Worm (Caenorhabditis elegans): ENCODE measurements around the gene clec-21.

DNA sequence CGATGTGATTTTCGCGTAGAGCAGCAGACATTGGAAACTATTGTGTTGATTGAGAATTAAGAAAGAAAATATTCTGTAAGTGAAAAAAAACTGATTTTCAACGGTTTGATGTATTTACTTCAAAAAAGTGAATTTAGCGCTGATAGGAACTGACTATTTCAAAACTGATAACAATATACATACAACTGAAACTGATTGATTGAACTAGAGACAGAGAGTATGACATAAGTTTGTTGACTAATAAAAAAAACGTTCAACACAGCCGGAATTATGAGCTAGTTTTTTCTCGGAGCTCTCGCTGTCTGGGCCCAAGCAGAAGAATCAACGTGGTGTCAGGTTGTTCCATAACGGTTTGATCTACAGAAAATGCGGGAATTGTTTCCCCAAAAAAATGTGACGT is 29.9 kb upstream of the clec-21 start, which contains the start of gene fbxa-164:
- TF ChIP-seq ama-1 (optimal IDR thresholded peaks at IDR 0.05) (no peak), nhr-12 (tag; optimal IDR thresholded peaks at IDR 0.05) (no peak)

Data from whole organism, L1 larva.